Fruit fly (Drosophila melanogaster) whole organism, embryonic: ENCODE measurements around the gene ng4.

Source experiments
- ATbp ChIP-seq: fragments of 200-800 bp; sonication (Bioruptor generic); optimal IDR thresholded peaks from 2 replicates; lab custom pipeline; 2017; ENCODE audit warnings: missing biosample characterization, mild to moderate bottlenecking, missing genetic modification characterization, missing genetic modification reagents
- Awh ChIP-seq: fragments of 200-800 bp; sonication (Bioruptor generic); IDR thresholded peaks from 2 replicates; pipeline ENCODE4, ENCODE4 v1.3.6; 2022; ENCODE audit warnings: missing biosample characterization, missing genetic modification characterization
- Bgb ChIP-seq: fragments of 200-800 bp; sonication (Bioruptor generic); IDR thresholded peaks from 2 replicates; pipeline ENCODE4 v1.3.6; 2022; ENCODE audit warnings: missing biosample characterization, missing genetic modification characterization; ENCODE audit not compliant: partially characterized antibody
- CG1024 ChIP-seq: fragments of 200-800 bp; sonication (Bioruptor generic); IDR thresholded peaks from 2 replicates; pipeline ENCODE4 v1.3.6; 2022; ENCODE audit warnings: missing biosample characterization, missing genetic modification characterization
- CG10431 ChIP-seq: fragments of 200-800 bp; sonication (Bioruptor generic); optimal IDR thresholded peaks from 3 replicates; lab custom pipeline; 2018; ENCODE audit warnings: missing biosample characterization, mild to moderate bottlenecking, missing genetic modification characterization
- CG11696 ChIP-seq: fragments of 200-800 bp; sonication (Bioruptor generic); IDR thresholded peaks from 2 replicates; pipeline ENCODE4 v1.3.6; 2022; ENCODE audit warnings: missing biosample characterization, missing genetic modification characterization
- CG12659 ChIP-seq: fragments of 200-800 bp; sonication (Bioruptor generic); optimal IDR thresholded peaks from 3 replicates; lab custom pipeline; 2017; ENCODE audit warnings: mild to moderate bottlenecking, missing biosample characterization, missing genetic modification reagents, missing genetic modification characterization
- CG13624 ChIP-seq: fragments of 200-800 bp; sonication (Bioruptor generic); optimal IDR thresholded peaks from 2 replicates; lab custom pipeline; 2016; ENCODE audit warnings: missing biosample characterization, missing genetic modification characterization
- CG1792 ChIP-seq: fragments of 200-800 bp; sonication (Bioruptor generic); optimal IDR thresholded peaks from 2 replicates; lab custom pipeline; 2016; ENCODE audit warnings: missing biosample characterization, missing genetic modification characterization
- CG18011 ChIP-seq: fragments of 200-800 bp; sonication (Bioruptor generic); optimal IDR thresholded peaks from 2 replicates; lab custom pipeline; 2017; ENCODE audit warnings: missing biosample characterization, missing genetic modification characterization, mild to moderate bottlenecking, moderate library complexity, missing genotype
- CG18619 ChIP-seq: fragments of 200-800 bp; sonication (Bioruptor generic); optimal IDR thresholded peaks from 3 replicates; lab custom pipeline; 2017; ENCODE audit warnings: missing biosample characterization, mild to moderate bottlenecking, missing genetic modification characterization
- CG18764 ChIP-seq: fragments of 200-800 bp; sonication (Bioruptor generic); optimal IDR thresholded peaks from 3 replicates; lab custom pipeline; 2016; ENCODE audit warnings: missing biosample characterization, missing genetic modification characterization
- CG32772 ChIP-seq: fragments of 200-800 bp; sonication (Bioruptor generic); IDR thresholded peaks from 2 replicates; pipeline ENCODE4 v1.3.6; 2022; ENCODE audit warnings: missing biosample characterization, missing genetic modification characterization
- CG3407 ChIP-seq: fragments of 200-800 bp; sonication (Bioruptor generic); optimal IDR thresholded peaks from 2 replicates; lab custom pipeline; 2018; ENCODE audit warnings: missing biosample characterization, mild to moderate bottlenecking, missing genetic modification characterization
- CG34422 ChIP-seq: fragments of 200-800 bp; sonication (Bioruptor generic); IDR thresholded peaks from 3 replicates; pipeline ENCODE4 v1.3.6; 2022; ENCODE audit warnings: missing biosample characterization, missing genetic modification characterization
- CG3838 ChIP-seq: fragments of 200-800 bp; sonication (Bioruptor generic); optimal IDR thresholded peaks from 3 replicates; lab custom pipeline; 2016; ENCODE audit warnings: missing biosample characterization, missing genetic modification characterization
- CG3847 ChIP-seq: fragments of 200-800 bp; sonication (Bioruptor generic); IDR thresholded peaks from 2 replicates; pipeline ENCODE4 v1.3.6; 2022; ENCODE audit warnings: missing biosample characterization, missing genetic modification characterization
- CG5180 ChIP-seq: fragments of 200-800 bp; sonication (Bioruptor generic); optimal IDR thresholded peaks from 3 replicates; lab custom pipeline; 2017; ENCODE audit warnings: missing biosample characterization, missing genetic modification characterization, mild to moderate bottlenecking, moderate library complexity, missing genetic modification reagents
- CG5245 ChIP-seq: fragments of 200-800 bp; sonication (Bioruptor generic); optimal IDR thresholded peaks from 3 replicates; lab custom pipeline; 2016; ENCODE audit warnings: missing biosample characterization, missing genetic modification characterization
- CG6254 ChIP-seq: fragments of 200-800 bp; sonication (Bioruptor generic); optimal IDR thresholded peaks from 3 replicates; lab custom pipeline; 2017; ENCODE audit warnings: mild to moderate bottlenecking, missing biosample characterization, missing genetic modification reagents, missing genetic modification characterization
- CG7556 ChIP-seq: fragments of 200-800 bp; sonication (Bioruptor generic); optimal IDR thresholded peaks from 2 replicates; lab custom pipeline; 2017; ENCODE audit warnings: missing biosample characterization, mild to moderate bottlenecking, missing genetic modification characterization
- CG8359 ChIP-seq: fragments of 200-800 bp; sonication (Bioruptor generic); optimal IDR thresholded peaks from 2 replicates; lab custom pipeline; 2017; ENCODE audit warnings: missing biosample characterization, mild to moderate bottlenecking, missing genetic modification characterization, borderline replicate concordance
- CG8478 ChIP-seq: fragments of >200 bp; optimal IDR thresholded peaks from 2 replicates; lab custom pipeline; 2018
- CG9215 ChIP-seq: fragments of 200-800 bp; sonication (Bioruptor generic); IDR thresholded peaks from 2 replicates; pipeline ENCODE4 v1.3.6; 2022; ENCODE audit warnings: missing biosample characterization, missing genetic modification characterization
- HmgZ ChIP-seq: fragments of 200-800 bp; sonication (Bioruptor generic); optimal IDR thresholded peaks from 2 replicates; lab custom pipeline; 2018; ENCODE audit warnings: missing biosample characterization, mild to moderate bottlenecking, missing genetic modification characterization
- Hr39 ChIP-seq: fragments of >200 bp; optimal IDR thresholded peaks from 2 replicates; lab custom pipeline; 2017
- MBD-R2 ChIP-seq: fragments of 200-800 bp; sonication (Bioruptor generic); IDR thresholded peaks from 2 replicates; pipeline ENCODE4 v1.3.6; 2022; ENCODE audit warnings: missing biosample characterization, missing genetic modification characterization
- Poxn ChIP-seq: fragments of 200-800 bp; sonication (Bioruptor generic); IDR thresholded peaks from 2 replicates; pipeline ENCODE4 v1.3.6; 2022; ENCODE audit warnings: missing biosample characterization, missing genetic modification characterization
- Sox102F ChIP-seq: fragments of 200-800 bp; sonication (Bioruptor generic); optimal IDR thresholded peaks from 2 replicates; lab custom pipeline; 2018; ENCODE audit warnings: missing biosample characterization, mild to moderate bottlenecking, missing genetic modification characterization, moderate library complexity
- Xbp1 ChIP-seq: fragments of 200-800 bp; sonication (Bioruptor generic); optimal IDR thresholded peaks from 3 replicates; lab custom pipeline; 2016; ENCODE audit warnings: missing biosample characterization, mild to moderate bottlenecking, missing genetic modification characterization
- cato ChIP-seq: fragments of 200-800 bp; sonication (Bioruptor generic); optimal IDR thresholded peaks from 2 replicates; lab custom pipeline; 2016; ENCODE audit warnings: missing biosample characterization, missing genetic modification characterization, borderline replicate concordance
- caup ChIP-seq: fragments of 200-800 bp; sonication (Bioruptor generic); optimal IDR thresholded peaks from 3 replicates; lab custom pipeline; 2017; ENCODE audit warnings: missing biosample characterization, mild to moderate bottlenecking, missing genetic modification characterization, moderate library complexity; ENCODE audit not compliant: severe bottlenecking
- cg ChIP-seq: fragments of 200-800 bp; sonication (Bioruptor generic); optimal IDR thresholded peaks from 3 replicates; lab custom pipeline; 2019; ENCODE audit warnings: missing biosample characterization, mild to moderate bottlenecking, missing genetic modification characterization, moderate library complexity
- crc ChIP-seq: fragments of 200-800 bp; sonication (Bioruptor generic); optimal IDR thresholded peaks from 2 replicates; lab custom pipeline; 2016; ENCODE audit warnings: missing biosample characterization, missing genetic modification characterization
- danr ChIP-seq: fragments of 200-800 bp; sonication (Bioruptor generic); IDR thresholded peaks from 2 replicates; pipeline ENCODE4 v1.3.6; 2022; ENCODE audit warnings: missing biosample characterization, missing genetic modification characterization
- dpn ChIP-seq, 2 experiments: fragments of 200-800 bp; sonication (Bioruptor generic); optimal IDR thresholded peaks; 3 replicates each; lab custom pipeline; 2016; ENCODE audit warnings: missing biosample characterization in 2 of 2, missing genetic modification characterization in 2 of 2
- gcm2 ChIP-seq: fragments of 200-800 bp; sonication (Bioruptor generic); optimal IDR thresholded peaks from 2 replicates; lab custom pipeline; 2016; ENCODE audit warnings: missing biosample characterization, missing genetic modification characterization
- grau ChIP-seq: fragments of 200-800 bp; optimal IDR thresholded peaks from 3 replicates; lab custom pipeline; 2019; ENCODE audit warnings: missing biosample characterization, mild to moderate bottlenecking, missing genetic modification characterization, moderate library complexity
- gsb-n ChIP-seq: fragments of 200-800 bp; sonication (Bioruptor generic); optimal IDR thresholded peaks from 3 replicates; lab custom pipeline; 2018; ENCODE audit warnings: missing biosample characterization, mild to moderate bottlenecking, missing genetic modification characterization
- kni ChIP-seq: fragments of 200-800 bp; sonication (Bioruptor generic); optimal IDR thresholded peaks from 3 replicates; lab custom pipeline; 2017; ENCODE audit warnings: mild to moderate bottlenecking, missing biosample characterization, missing genetic modification reagents, missing genetic modification characterization
- maf-S ChIP-seq: fragments of 200-800 bp; sonication (Bioruptor generic); optimal IDR thresholded peaks from 2 replicates; lab custom pipeline; 2016; ENCODE audit warnings: missing biosample characterization, missing genetic modification characterization
- nmo ChIP-seq: fragments of 200-800 bp; sonication (Bioruptor generic); optimal IDR thresholded peaks from 2 replicates; lab custom pipeline; 2018; ENCODE audit warnings: missing biosample characterization, mild to moderate bottlenecking, missing genetic modification characterization, moderate library complexity
- onecut ChIP-seq: fragments of 200-800 bp; sonication (Bioruptor generic); IDR thresholded peaks from 2 replicates; pipeline ENCODE4 v1.3.6; 2022; ENCODE audit warnings: missing biosample characterization, missing genetic modification characterization
- otp ChIP-seq: fragments of 200-800 bp; sonication (Bioruptor generic); IDR thresholded peaks from 3 replicates; pipeline ENCODE4, ENCODE4 v1.3.6; 2022; ENCODE audit warnings: missing biosample characterization, missing genetic modification characterization
- pum ChIP-seq: fragments of 200-800 bp; sonication (Bioruptor generic); optimal IDR thresholded peaks from 2 replicates; lab custom pipeline; 2016; ENCODE audit warnings: missing biosample characterization, missing genetic modification characterization
- sens-2 ChIP-seq: fragments of 200-800 bp; sonication (Bioruptor generic); IDR thresholded peaks from 2 replicates; pipeline ENCODE4 v1.3.6; 2022; ENCODE audit warnings: missing biosample characterization, missing genetic modification characterization
- sisA ChIP-seq: fragments of 200-800 bp; sonication (Bioruptor generic); IDR thresholded peaks from 2 replicates; pipeline ENCODE4 v1.3.6; 2022; ENCODE audit warnings: missing biosample characterization, missing genetic modification characterization
- toy ChIP-seq: fragments of 200-800 bp; sonication (Bioruptor generic); IDR thresholded peaks from 2 replicates; pipeline ENCODE4 v1.3.6; 2022; ENCODE audit warnings: missing biosample characterization, missing genetic modification characterization
- vfl ChIP-seq: fragments of 200-800 bp; sonication (Bioruptor generic); optimal IDR thresholded peaks from 2 replicates; lab custom pipeline; 2016; ENCODE audit warnings: missing biosample characterization, missing genetic modification characterization
- wdn ChIP-seq: fragments of 200-800 bp; sonication (Bioruptor generic); IDR thresholded peaks from 2 replicates; pipeline ENCODE4 v1.3.6; 2022; ENCODE audit warnings: missing biosample characterization, missing genetic modification characterization

ng4 gene

dm6 chrX:3288909-3289706 lies 45.1 kb upstream of the ng4 start (continued):
- TF ChIP-seq crc (no peak), CG9215 (GFP tag; lab: Robert Waterston, UW) (no peak), CG8478 (lab: Kevin White, UChicago) (no peak), CG18764 (no peak), CG13624 (GFP tag; lab: Kevin White, UChicago) (no peak), onecut (no peak), cg (GFP tag; lab: Kevin White, UChicago) (peak; percentile 69), dpn (GFP tag; optimal IDR thresholded peaks at IDR 0.05; lab: Kevin White, UChicago) (peak in 1 of 2 experiments; percentile 15), CG7556 (GFP tag; lab: Kevin White, UChicago) (peak; percentile 60), CG34422 (GFP tag; lab: Robert Waterston, UW) (peak; percentile 47; the same call in 1 of the 3 replicates), toy (GFP tag; lab: Robert Waterston, UW) (no peak), CG1024 (no peak), ATbp (GFP tag; lab: Kevin White, UChicago) (peak; percentile 28), danr (GFP tag; lab: Robert Waterston, UW) (no peak), CG11696 (GFP tag; lab: Robert Waterston, UW) (no peak), CG18619 (peak; percentile 29), gsb-n (tag; lab: Kevin White, UChicago) (no peak), vfl (GFP tag; lab: Kevin White, UChicago) (no peak), Bgb (GFP tag; lab: Robert Waterston, UW) (peak; percentile 52; the same call in 1 of the 2 replicates), CG3847 (GFP tag; lab: Robert Waterston, UW) (0 out of 2 replicates have a peak, but pooled peaks have one; percentile 15), caup (GFP tag; lab: Kevin White, UChicago) (no peak), wdn (GFP tag; lab: Robert Waterston, UW) (no peak), CG32772 (GFP tag; lab: Robert Waterston, UW) (peak; percentile 27; the same call in 1 of the 2 replicates), CG12659 (GFP tag; lab: Kevin White, UChicago) (peak; percentile 30), Poxn (GFP tag; lab: Robert Waterston, UW) (no peak), grau (peak; percentile 55), MBD-R2 (GFP tag; lab: Robert Waterston, UW) (no peak), CG8359 (GFP tag; lab: Kevin White, UChicago) (no peak), nmo (GFP tag; lab: Kevin White, UChicago) (peak; percentile 56), Hr39 (lab: Kevin White, UChicago) (peak; percentile 95), CG3407 (GFP tag; lab: Kevin White, UChicago) (peak; percentile 7), Awh (GFP tag; lab: Robert Waterston, UW) (peak; percentile 52; the same call in 1 of the 2 replicates), Xbp1 (GFP tag; lab: Kevin White, UChicago) (peak; percentile 45), sisA (GFP tag; lab: Robert Waterston, UW) (peak; percentile 28; the same call in 1 of the 2 replicates), otp (GFP tag; lab: Robert Waterston, UW) (peak; percentile 49; the same call in 1 of the 3 replicates), CG5245 (GFP tag; lab: Kevin White, UChicago) (no peak), maf-S (GFP tag; lab: Kevin White, UChicago) (no peak), CG3838 (GFP tag; lab: Kevin White, UChicago) (no peak), CG1792 (GFP tag; lab: Kevin White, UChicago) (no peak), sens-2 (GFP tag; lab: Robert Waterston, UW) (peak; percentile 42; the same call in 1 of the 2 replicates), CG5180 (GFP tag; lab: Kevin White, UChicago) (no peak), CG10431 (GFP tag; lab: Kevin White, UChicago) (peak; percentile 3), pum (GFP tag; lab: Kevin White, UChicago) (no peak), cato (GFP tag; lab: Kevin White, UChicago) (no peak), gcm2 (GFP tag; lab: Kevin White, UChicago) (no peak), HmgZ (tag; lab: Kevin White, UChicago) (no peak), Sox102F (GFP tag; lab: Kevin White, UChicago) (peak; percentile 54), kni (GFP tag; lab: Kevin White, UChicago) (no peak), CG6254 (GFP tag; lab: Kevin White, UChicago) (peak; percentile 29), CG18011 (GFP tag; lab: Kevin White, UChicago) (no peak)
